Worm (Caenorhabditis elegans): Measurements from ENCODE around the gene B0361.14.

Gene B0361.14

ce11 chrIII:7323331-7323730 lies 24.0 kb upstream of the B0361.14 start:
- TF ChIP-seq ets-5 (GFP tag; IDR thresholded peaks at IDR 0.05): no peak
- no peak for TF ChIP-seq C04F5.9 (tag; optimal IDR thresholded peaks at IDR 0.05)
- TF ChIP-seq fkh-8 (tag; optimal IDR thresholded peaks at IDR 0.05): no peak
- no peak for TF ChIP-seq nhr-19 (GFP tag; conservative IDR thresholded peaks at IDR 0.05)
- TF ChIP-seq ceh-8 (GFP tag; optimal IDR thresholded peaks at IDR 0.05): no peak
- TF ChIP-seq snu-23 (GFP tag; optimal IDR thresholded peaks at IDR 0.05): no peak
- no peak for TF ChIP-seq Y116A8C.19 (tag; optimal IDR thresholded peaks at IDR 0.05; ENCODE audit: borderline replicate concordance)
- TF ChIP-seq egl-13 (tag; optimal IDR thresholded peaks at IDR 0.05): no peak
- no peak for TF ChIP-seq elt-2 (tag; optimal IDR thresholded peaks at IDR 0.05)
- no peak for TF ChIP-seq pqm-1 (tag; optimal IDR thresholded peaks at IDR 0.05)
- TF ChIP-seq elt-3 (tag; optimal IDR thresholded peaks at IDR 0.05): no peak

ce11 chrIII:7322018-7322417 lies 22.7 kb upstream of the B0361.14 start:
- TF ChIP-seq lin-39 (tag; optimal IDR thresholded peaks at IDR 0.05) (no peak), pax-3 (tag; optimal IDR thresholded peaks at IDR 0.05) (no peak), nhr-85 (tag) (no peak), lin-13 (GFP tag; optimal IDR thresholded peaks at IDR 0.05) (no peak), unc-130 (tag; optimal IDR thresholded peaks at IDR 0.05) (no peak), nhr-71 (tag; optimal IDR thresholded peaks at IDR 0.05) (peak; percentile 5), Y116A8C.19 (tag; optimal IDR thresholded peaks at IDR 0.05; ENCODE audit: borderline replicate concordance) (no peak), pag-3 (tag; optimal IDR thresholded peaks at IDR 0.05; ENCODE audit: borderline replicate concordance, insufficient read depth) (no peak), lir-3 (tag; optimal IDR thresholded peaks at IDR 0.05; ENCODE audit: poor library complexity) (no peak), efl-1 (optimal IDR thresholded peaks at IDR 0.05) (no peak), efl-1 (GFP tag; optimal IDR thresholded peaks at IDR 0.05 in 1 of 2) (no peak), nhr-84 (tag; optimal IDR thresholded peaks at IDR 0.05) (no peak), lin-35 (GFP tag; optimal IDR thresholded peaks at IDR 0.05) (peak in 1 of 2 experiments; percentile 12), xbp-1 (tag; optimal IDR thresholded peaks at IDR 0.05) (no peak), dsc-1 (tag; optimal IDR thresholded peaks at IDR 0.05) (no peak), ceh-63 (GFP tag; optimal IDR thresholded peaks at IDR 0.05) (no peak), sptf-1 (tag; optimal IDR thresholded peaks at IDR 0.05) (no peak), rnt-1 (tag; optimal IDR thresholded peaks at IDR 0.05) (no peak), tbx-2 (tag; optimal IDR thresholded peaks at IDR 0.05) (peak; percentile 24), fkh-4 (tag; optimal IDR thresholded peaks at IDR 0.05; ENCODE audit: borderline replicate concordance) (no peak), lin-14 (GFP tag; optimal IDR thresholded peaks at IDR 0.05) (peak; percentile 52), lin-15B (tag; optimal IDR thresholded peaks at IDR 0.05) (no peak), aly-2 (tag; optimal IDR thresholded peaks at IDR 0.05) (no peak), nhr-20 (tag; optimal IDR thresholded peaks at IDR 0.05) (no peak), lsy-2 (tag; optimal IDR thresholded peaks at IDR 0.05) (peak in 1 of 2 experiments; percentile 12), hlh-4 (tag; optimal IDR thresholded peaks at IDR 0.05) (no peak), ceh-8 (GFP tag; optimal IDR thresholded peaks at IDR 0.05) (no peak), elt-2 (tag; optimal IDR thresholded peaks at IDR 0.05) (peak; percentile 40)

- TF ChIP-seq unc-98 (GFP tag; IDR thresholded peaks at IDR 0.05) (no peak), efl-1 (optimal IDR thresholded peaks at IDR 0.05) (no peak), efl-1 (GFP tag; optimal IDR thresholded peaks at IDR 0.05 in 1 of 2) (peak in 1 of 2 experiments; percentile 90)
These were observed 20.1 kb upstream of the B0361.14 start, which contains the start of gene F56C9.8 for ce11 chrIII:7319390-7319789. TSS of gene F56C9.8 (minus strand) at chrIII:7319509.

ce11 chrIII:7317354-7317753 lies 18.0 kb upstream of the B0361.14 start:
- TF ChIP-seq vab-15 (tag; optimal IDR thresholded peaks at IDR 0.05) (no peak), lin-13 (GFP tag; optimal IDR thresholded peaks at IDR 0.05) (no peak), efl-1 (optimal IDR thresholded peaks at IDR 0.05) (no peak), efl-1 (GFP tag; optimal IDR thresholded peaks at IDR 0.05 in 1 of 2) (peak in 1 of 2 experiments; percentile 47)

All from whole organism, L1 larva.